Fruit fly (Drosophila melanogaster): ENCODE data around the gene CG10383.
A peak's percentile ranks its signal among the peaks of the same experiment; 100 is the strongest.

DNA sequence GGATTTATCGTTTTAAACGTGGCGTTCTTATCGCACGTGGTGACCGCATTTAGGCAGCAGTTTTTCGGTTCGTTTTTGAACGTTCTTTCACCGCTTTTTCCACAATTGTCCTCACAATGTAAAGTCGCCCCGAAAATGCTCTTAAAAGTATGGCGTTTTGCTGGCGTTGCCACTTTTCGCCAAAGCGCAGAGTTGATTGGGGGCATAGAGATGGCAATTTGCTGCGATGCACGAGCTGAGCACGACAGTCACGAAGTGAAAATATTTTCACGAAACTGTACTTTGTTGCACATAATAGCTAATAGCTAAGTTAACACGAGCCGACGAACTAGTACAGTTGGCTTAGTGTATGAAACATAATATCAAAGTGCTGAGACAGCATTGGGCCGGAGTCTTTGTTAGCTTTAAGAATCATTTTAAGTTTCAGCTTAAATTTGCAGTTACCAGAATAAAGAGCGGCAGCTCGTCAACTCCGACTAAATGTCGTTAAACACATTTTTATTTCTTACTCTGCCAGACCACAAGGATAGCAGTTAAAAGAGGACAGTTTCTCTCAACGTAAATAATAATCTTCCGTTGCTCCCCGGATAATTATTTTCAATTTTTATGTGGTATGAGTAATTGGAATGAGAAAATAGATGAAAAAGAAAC lies 6.6 kb downstream of the CG10383 start, which contains the start of gene msl-1:
- TF ChIP-seq CTCF (optimal IDR thresholded peaks at IDR 0.05) (peak; percentile 36 to 46), CG8478 (optimal IDR thresholded peaks at IDR 0.05) (no peak)
